Worm (Caenorhabditis elegans) whole organism, dauer: Measurements from ENCODE around the gene hrde-1.

Experiments used
- unc-62 ChIP-seq: sonication (generic microtip); optimal IDR thresholded peaks from 2 replicates; lab custom pipeline; 2017; ENCODE audit warnings: missing biosample characterization, missing genetic modification reagents, missing genetic modification characterization

The hrde-1 gene

ce11 chrIII:4191091-4191638, 15.2 kb upstream of the hrde-1 start, which contains the start of gene dnj-16:
dnj-16 (plus strand) TSS chrIII:4191141.
- TF ChIP-seq unc-62 (GFP tag; lab: Kevin White, UChicago): no peak

ce11 chrIII:4190241-4190640, 14.3 kb upstream of the hrde-1 start, which contains the start of gene spp-28:
spp-28 (minus strand) TSS chrIII:4190341.
- no peak for TF ChIP-seq unc-62 (GFP tag; lab: Kevin White, UChicago)

- no peak for TF ChIP-seq unc-62 (GFP tag; lab: Kevin White, UChicago)
Observed at ce11 chrIII:4189602-4190001, 13.6 kb upstream of the hrde-1 start.

- no peak for TF ChIP-seq unc-62 (GFP tag; lab: Kevin White, UChicago)
Observed at ce11 chrIII:4187845-4188244, 11.9 kb upstream of the hrde-1 start, which contains the start of gene R74.2. R74.2 (plus strand) TSS chrIII:4188160.

ce11 chrIII:4186751-4187309, 10.9 kb upstream of the hrde-1 start, which contains the start of gene lars-1:
lars-1 (minus strand) TSS chrIII:4186801.
- no peak for TF ChIP-seq unc-62 (GFP tag; lab: Kevin White, UChicago)

- TF ChIP-seq unc-62 (GFP tag; lab: Kevin White, UChicago): no peak
Observed at ce11 chrIII:4181338-4181737, 5.4 kb upstream of the hrde-1 start, which contains the start of gene C16C10.1. C16C10.1 (minus strand) TSS chrIII:4181438.

ce11 chrIII:4178564-4178963, 2.6 kb upstream of the hrde-1 start, which contains the start of gene C16C10.2:
C16C10.2 (minus strand) TSS chrIII:4178664.
- no peak for TF ChIP-seq unc-62 (GFP tag; lab: Kevin White, UChicago)

ce11 chrIII:4175489-4175888, 470 bp downstream of the hrde-1 start:
- TF ChIP-seq unc-62 (GFP tag; lab: Kevin White, UChicago): no peak

ce11 chrIII:4172210-4172609, 3.7 kb downstream of the hrde-1 start:
- TF ChIP-seq unc-62 (GFP tag; lab: Kevin White, UChicago): no peak

- no peak for TF ChIP-seq unc-62 (GFP tag; lab: Kevin White, UChicago)
Observed at ce11 chrIII:4170903-4171377, 5.0 kb downstream of the hrde-1 start, which contains the start of the genes rnf-121 and C16C10.4. rnf-121 (minus strand) TSS chrIII:4170953. C16C10.4 (plus strand) TSS chrIII:4171336.

- TF ChIP-seq unc-62 (GFP tag; lab: Kevin White, UChicago): no peak
Observed at ce11 chrIII:4168665-4169064, 7.3 kb downstream of the hrde-1 start, which contains the start of gene ccdc-55. ccdc-55 (minus strand) TSS chrIII:4168765.

- no peak for TF ChIP-seq unc-62 (GFP tag; lab: Kevin White, UChicago)
Observed at ce11 chrIII:4166745-4167144, 9.2 kb downstream of the hrde-1 start, which contains the start of gene rnf-5. rnf-5 (minus strand) TSS chrIII:4166845.

ce11 chrIII:4164071-4164470, 11.9 kb downstream of the hrde-1 start, which contains the start of gene C16C10.8:
C16C10.8 (minus strand) TSS chrIII:4164171.
- no peak for TF ChIP-seq unc-62 (GFP tag; lab: Kevin White, UChicago)

- TF ChIP-seq unc-62 (GFP tag; lab: Kevin White, UChicago): no peak
Observed at ce11 chrIII:4160937-4161336, 15.0 kb downstream of the hrde-1 start, which contains the start of gene C01G12.16. C01G12.16 (plus strand) TSS chrIII:4161237.

- TF ChIP-seq unc-62 (GFP tag; lab: Kevin White, UChicago): no peak
Observed at ce11 chrIII:4157298-4157697, 18.7 kb downstream of the hrde-1 start, which contains the start of gene C16C10.9. C16C10.9 (minus strand) TSS chrIII:4157398.

ce11 chrIII:4153299-4153698, 22.7 kb downstream of the hrde-1 start, which contains the start of gene glod-4:
glod-4 (plus strand) TSS chrIII:4153599.
- TF ChIP-seq unc-62 (GFP tag; lab: Kevin White, UChicago): no peak
